Fruit fly (Drosophila melanogaster): Measurements from ENCODE around the gene Cpr64Ac.
A peak's percentile ranks its signal among the peaks of the same experiment; 100 is the strongest.

Gene Cpr64Ac

DNA sequence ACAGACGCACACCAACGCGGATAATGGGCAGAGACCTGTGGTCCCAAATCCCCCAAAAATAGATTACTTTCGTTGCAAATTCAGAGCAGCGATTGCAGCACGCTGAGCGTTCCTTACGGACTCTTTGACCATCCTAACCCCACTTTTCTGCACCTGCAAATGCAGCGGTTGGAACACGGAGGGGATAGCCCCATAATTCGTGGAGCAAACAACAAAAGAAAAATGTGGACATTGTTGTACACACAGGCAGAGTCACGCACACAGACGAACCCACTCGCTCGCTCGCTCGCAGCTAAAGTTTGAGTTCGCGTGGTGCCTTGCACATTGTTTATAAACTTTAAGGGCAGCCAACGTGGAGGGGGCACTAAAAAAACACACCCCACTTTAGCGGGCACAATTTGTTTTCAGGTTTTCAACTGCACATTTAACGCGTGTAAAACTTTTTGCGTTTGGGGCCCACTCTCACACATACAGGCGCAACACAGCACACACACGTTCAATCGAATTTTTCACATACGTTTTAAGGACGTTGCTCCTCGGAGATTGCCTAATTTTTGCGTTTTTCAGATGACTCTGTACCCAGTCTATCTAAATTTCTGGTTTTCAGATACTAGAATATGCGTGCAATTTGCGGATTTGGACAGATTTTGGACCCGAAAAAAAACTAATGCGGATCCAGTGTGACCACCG, 41.0 kb upstream of the Cpr64Ac start:
- peak; percentile 35 for TF ChIP-seq pad (GFP tag; optimal IDR thresholded peaks at IDR 0.05)
- no peak for TF ChIP-seq Hr96 (GFP tag; optimal IDR thresholded peaks at IDR 0.05)
- TF ChIP-seq Mnt (GFP tag; optimal IDR thresholded peaks at IDR 0.05) = peak; percentile 79
- peak; percentile 4 for TF ChIP-seq cic (GFP tag; optimal IDR thresholded peaks at IDR 0.05)

DNA sequence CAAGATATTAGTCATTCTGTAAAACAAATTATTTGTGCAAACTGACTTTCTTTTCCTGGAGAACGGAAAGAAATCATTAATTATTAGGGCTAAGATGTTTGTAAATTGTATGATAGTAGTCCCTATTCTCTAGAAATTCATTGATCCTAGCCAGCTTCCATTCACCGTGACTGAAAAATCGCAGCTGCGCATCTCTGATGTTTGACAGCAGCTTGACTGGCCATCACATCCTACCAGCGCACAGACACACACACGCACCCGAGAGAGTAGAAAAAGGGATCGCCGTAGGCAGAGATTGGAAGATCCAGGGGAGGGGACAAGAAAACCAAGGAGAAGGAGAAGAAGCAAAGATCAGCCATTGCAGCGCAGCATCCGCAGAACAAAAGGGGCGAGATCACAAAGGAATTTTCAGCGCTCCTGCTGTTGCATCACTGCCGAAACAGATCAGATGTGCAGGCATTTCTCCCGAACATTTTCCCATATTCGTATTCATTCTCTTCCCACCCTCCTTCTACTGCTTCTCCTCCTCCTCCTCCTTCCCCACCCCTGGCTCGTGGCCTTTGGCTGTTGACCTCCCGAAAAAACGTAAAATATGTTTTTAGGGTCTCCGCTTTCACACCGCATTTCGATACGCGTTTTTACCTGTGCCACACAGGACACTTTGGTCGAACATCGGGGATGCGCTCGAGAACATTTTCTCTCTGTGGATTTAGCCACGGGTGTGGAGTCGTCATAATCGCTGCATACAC, 40.3 kb upstream of the Cpr64Ac start:
- TF ChIP-seq CG5204 (GFP tag; optimal IDR thresholded peaks at IDR 0.05) (no peak), CG7045 (GFP tag; optimal IDR thresholded peaks at IDR 0.05) (no peak), cic (GFP tag; optimal IDR thresholded peaks at IDR 0.05) (no peak), toe (GFP tag; optimal IDR thresholded peaks at IDR 0.05) (no peak), kay (GFP tag; ENCODE audit: borderline replicate concordance) (no peak), CG14711 (tag; optimal IDR thresholded peaks at IDR 0.05) (no peak), CG7101 (tag; optimal IDR thresholded peaks at IDR 0.05) (no peak), Crg-1 (GFP tag; optimal IDR thresholded peaks at IDR 0.05) (no peak), tj (GFP tag; optimal IDR thresholded peaks at IDR 0.05) (no peak), Hr96 (GFP tag; optimal IDR thresholded peaks at IDR 0.05) (no peak), CG11617 (GFP tag; optimal IDR thresholded peaks at IDR 0.05) (no peak), bab1 (GFP tag; optimal IDR thresholded peaks at IDR 0.05) (no peak), CG12768 (GFP tag; optimal IDR thresholded peaks at IDR 0.05) (no peak), CG1620 (GFP tag; optimal IDR thresholded peaks at IDR 0.05) (no peak), Mnt (GFP tag; optimal IDR thresholded peaks at IDR 0.05) (no peak), pad (GFP tag; optimal IDR thresholded peaks at IDR 0.05) (no peak), Clk (GFP tag; optimal IDR thresholded peaks at IDR 0.05) (no peak), ovo (GFP tag; optimal IDR thresholded peaks at IDR 0.05) (no peak), CG33017 (tag; optimal IDR thresholded peaks at IDR 0.05) (no peak)

- peak in 1 of 2 experiments; percentile 43 for TF ChIP-seq cnc (optimal IDR thresholded peaks at IDR 0.05)
- peak; percentile 92 for TF ChIP-seq ovo (GFP tag; optimal IDR thresholded peaks at IDR 0.05)
- no peak for TF ChIP-seq Hr96 (GFP tag; optimal IDR thresholded peaks at IDR 0.05)
- no peak for TF ChIP-seq CG5204 (GFP tag; optimal IDR thresholded peaks at IDR 0.05)
These were observed 39.6 kb upstream of the Cpr64Ac start for dm6 chr3L:4252121-4252861.

DNA sequence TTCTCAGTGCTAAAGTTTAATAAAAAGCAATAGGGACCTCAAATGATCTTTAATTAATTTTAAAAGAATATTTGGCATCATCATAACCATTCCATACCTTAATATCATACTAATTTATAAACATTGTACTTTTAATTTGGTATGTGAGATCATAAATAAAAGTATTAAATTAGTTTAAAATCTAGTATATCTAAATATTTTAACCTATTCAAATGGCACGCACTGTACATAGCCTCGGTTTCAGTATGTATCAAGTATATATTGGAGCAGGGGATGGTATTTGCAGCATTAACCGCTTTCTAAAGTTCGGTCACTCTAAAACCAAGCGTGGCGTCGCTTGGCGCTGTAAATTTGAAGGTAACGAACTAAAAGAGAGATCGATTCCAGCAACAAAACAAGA, 29.7 kb upstream of the Cpr64Ac start, which contains the start of gene pav:
pav (plus strand) TSS at position 307 of the 400 bp plus-strand sequence.
- no peak for TF ChIP-seq CG5204 (GFP tag; optimal IDR thresholded peaks at IDR 0.05)
- TF ChIP-seq CG12768 (GFP tag; optimal IDR thresholded peaks at IDR 0.05) = no peak
- no peak for TF ChIP-seq Crg-1 (GFP tag; optimal IDR thresholded peaks at IDR 0.05)
- TF ChIP-seq CG33017 (tag; optimal IDR thresholded peaks at IDR 0.05) = peak; percentile 36
- TF ChIP-seq cnc (optimal IDR thresholded peaks at IDR 0.05) = no peak
- TF ChIP-seq cic (GFP tag; optimal IDR thresholded peaks at IDR 0.05) = no peak
- no peak for TF ChIP-seq pad (GFP tag; optimal IDR thresholded peaks at IDR 0.05)
- no peak for TF ChIP-seq Hr96 (GFP tag; optimal IDR thresholded peaks at IDR 0.05)
- TF ChIP-seq CG1620 (GFP tag; optimal IDR thresholded peaks at IDR 0.05) = no peak
- peak; percentile 58 for TF ChIP-seq bab1 (GFP tag; optimal IDR thresholded peaks at IDR 0.05)
- TF ChIP-seq kay (GFP tag; ENCODE audit: borderline replicate concordance) = no peak
- no peak for TF ChIP-seq CG11617 (GFP tag; optimal IDR thresholded peaks at IDR 0.05)
- peak; percentile 27 for TF ChIP-seq CG7101 (tag; optimal IDR thresholded peaks at IDR 0.05)
- peak; percentile 48 for TF ChIP-seq CG14711 (tag; optimal IDR thresholded peaks at IDR 0.05)
- TF ChIP-seq ovo (GFP tag; optimal IDR thresholded peaks at IDR 0.05) = no peak
- no peak for TF ChIP-seq CG7045 (GFP tag; optimal IDR thresholded peaks at IDR 0.05)
- no peak for TF ChIP-seq toe (GFP tag; optimal IDR thresholded peaks at IDR 0.05)
- TF ChIP-seq tj (GFP tag; optimal IDR thresholded peaks at IDR 0.05) = no peak
- no peak for TF ChIP-seq Clk (GFP tag; optimal IDR thresholded peaks at IDR 0.05)
- TF ChIP-seq Mnt (GFP tag; optimal IDR thresholded peaks at IDR 0.05) = peak; percentile 18

dm6 chr3L:4239442-4240322, 27.0 kb upstream of the Cpr64Ac start, which contains the start of gene Sqor:
Sqor (plus strand) TSS chr3L:4240173.
- TF ChIP-seq bab1 (GFP tag; optimal IDR thresholded peaks at IDR 0.05) (peak; percentile 90), CG1620 (GFP tag; optimal IDR thresholded peaks at IDR 0.05) (peak; percentile 78), CG7045 (GFP tag; optimal IDR thresholded peaks at IDR 0.05) (peak; percentile 92), Clk (GFP tag; optimal IDR thresholded peaks at IDR 0.05) (peak; percentile 84), cic (GFP tag; optimal IDR thresholded peaks at IDR 0.05) (peak; percentile 71), kay (GFP tag; ENCODE audit: borderline replicate concordance) (no peak), CG11617 (GFP tag; optimal IDR thresholded peaks at IDR 0.05) (peak; percentile 97), cnc (optimal IDR thresholded peaks at IDR 0.05) (no peak), pad (GFP tag; optimal IDR thresholded peaks at IDR 0.05) (peak; percentile 82), CG33017 (tag; optimal IDR thresholded peaks at IDR 0.05) (peak; percentile 89), CG7101 (tag; optimal IDR thresholded peaks at IDR 0.05) (peak; percentile 91), CG14711 (tag; optimal IDR thresholded peaks at IDR 0.05) (peak; percentile 76), CG12768 (GFP tag; optimal IDR thresholded peaks at IDR 0.05) (peak; percentile 94), Hr96 (GFP tag; optimal IDR thresholded peaks at IDR 0.05) (peak; percentile 92), tj (GFP tag; optimal IDR thresholded peaks at IDR 0.05) (peak; percentile 77), Crg-1 (GFP tag; optimal IDR thresholded peaks at IDR 0.05) (peak; percentile 79), CG5204 (GFP tag; optimal IDR thresholded peaks at IDR 0.05) (peak; percentile 91), toe (GFP tag; optimal IDR thresholded peaks at IDR 0.05) (peak; percentile 91), Mnt (GFP tag; optimal IDR thresholded peaks at IDR 0.05) (peak; percentile 68), ovo (GFP tag; optimal IDR thresholded peaks at IDR 0.05) (peak; percentile 77)

Data from whole organism, adult.